Fruit fly (Drosophila melanogaster) whole organism, embryonic: ENCODE measurements around the gene Cyp1.

Experiments used
- Abd-B ChIP-seq: fragments of 200-800 bp; sonication (Bioruptor generic); optimal IDR thresholded peaks from 2 replicates; lab custom pipeline; 2018; ENCODE audit warnings: missing biosample characterization, mild to moderate bottlenecking, missing genetic modification characterization, moderate library complexity
- Bgb ChIP-seq: fragments of 200-800 bp; sonication (Bioruptor generic); IDR thresholded peaks from 2 replicates; pipeline ENCODE4 v1.3.6; 2022; ENCODE audit warnings: missing biosample characterization, missing genetic modification characterization; ENCODE audit not compliant: partially characterized antibody
- Blimp-1 ChIP-seq: fragments of 200-800 bp; sonication (Bioruptor generic); optimal IDR thresholded peaks from 3 replicates; lab custom pipeline; 2018; ENCODE audit warnings: missing biosample characterization, missing genetic modification characterization, mild to moderate bottlenecking, moderate library complexity, missing genetic modification reagents
- C15 ChIP-seq: fragments of 200-800 bp; sonication (Bioruptor generic); IDR thresholded peaks from 3 replicates; pipeline ENCODE4 v1.3.6; 2022; ENCODE audit warnings: missing biosample characterization, missing genetic modification characterization
- CG11695 ChIP-seq: fragments of 200-800 bp; sonication (Bioruptor generic); IDR thresholded peaks from 3 replicates; pipeline ENCODE4 v1.3.6; 2022; ENCODE audit warnings: missing biosample characterization, missing genetic modification characterization
- CG12744 ChIP-seq: fragments of 200-800 bp; sonication (Bioruptor generic); optimal IDR thresholded peaks from 2 replicates; lab custom pipeline; 2016; ENCODE audit warnings: missing biosample characterization, missing genetic modification characterization
- CG13123 ChIP-seq: fragments of 200-800 bp; sonication (Bioruptor generic); optimal IDR thresholded peaks from 2 replicates; lab custom pipeline; 2016; ENCODE audit warnings: missing biosample characterization, missing genetic modification characterization
- CG14014 ChIP-seq: fragments of 200-800 bp; sonication (Bioruptor generic); IDR thresholded peaks from 2 replicates; pipeline ENCODE4 v1.3.6; 2022; ENCODE audit warnings: missing biosample characterization, missing genetic modification characterization
- CG14050 ChIP-seq: fragments of 200-800 bp; sonication (Bioruptor generic); IDR thresholded peaks from 3 replicates; pipeline ENCODE4 v1.3.6; 2022; ENCODE audit warnings: missing biosample characterization, missing genetic modification characterization
- CG16863 ChIP-seq: fragments of 200-800 bp; sonication (Bioruptor generic); optimal IDR thresholded peaks from 3 replicates; lab custom pipeline; 2016; ENCODE audit warnings: missing biosample characterization, missing genetic modification characterization
- CG18476 ChIP-seq: fragments of 200-800 bp; sonication (Bioruptor generic); optimal IDR thresholded peaks from 2 replicates; lab custom pipeline; 2016; ENCODE audit warnings: missing biosample characterization, mild to moderate bottlenecking, missing genetic modification characterization
- CG2712 ChIP-seq: fragments of 200-800 bp; optimal IDR thresholded peaks from 3 replicates; lab custom pipeline; 2019; ENCODE audit warnings: missing biosample characterization, mild to moderate bottlenecking, missing genetic modification characterization, moderate library complexity
- CG3407 ChIP-seq: fragments of 200-800 bp; sonication (Bioruptor generic); optimal IDR thresholded peaks from 2 replicates; lab custom pipeline; 2018; ENCODE audit warnings: missing biosample characterization, mild to moderate bottlenecking, missing genetic modification characterization
- CG34376 ChIP-seq: fragments of 200-800 bp; sonication (Bioruptor generic); optimal IDR thresholded peaks from 2 replicates; lab custom pipeline; 2018; ENCODE audit warnings: missing biosample characterization, mild to moderate bottlenecking, missing genetic modification characterization
- CG5180 ChIP-seq: fragments of 200-800 bp; sonication (Bioruptor generic); optimal IDR thresholded peaks from 3 replicates; lab custom pipeline; 2017; ENCODE audit warnings: missing biosample characterization, missing genetic modification characterization, mild to moderate bottlenecking, moderate library complexity, missing genetic modification reagents
- CG5245 ChIP-seq: fragments of 200-800 bp; sonication (Bioruptor generic); optimal IDR thresholded peaks from 3 replicates; lab custom pipeline; 2016; ENCODE audit warnings: missing biosample characterization, missing genetic modification characterization
- CG6689 ChIP-seq: fragments of 200-800 bp; sonication (Bioruptor generic); IDR thresholded peaks from 2 replicates; pipeline ENCODE4 v1.3.6; 2022; ENCODE audit warnings: missing biosample characterization, missing genetic modification characterization
- CG6765 ChIP-seq: fragments of 200-800 bp; sonication (Bioruptor generic); optimal IDR thresholded peaks from 3 replicates; lab custom pipeline; 2017; ENCODE audit warnings: missing biosample characterization, mild to moderate bottlenecking, missing genetic modification characterization
- CG6854 ChIP-seq: fragments of 200-800 bp; sonication (Bioruptor generic); optimal IDR thresholded peaks from 3 replicates; lab custom pipeline; 2017; ENCODE audit warnings: missing biosample characterization, mild to moderate bottlenecking, missing genetic modification characterization
- CG7556 ChIP-seq: fragments of 200-800 bp; sonication (Bioruptor generic); optimal IDR thresholded peaks from 2 replicates; lab custom pipeline; 2017; ENCODE audit warnings: missing biosample characterization, mild to moderate bottlenecking, missing genetic modification characterization
- CG7786 ChIP-seq: fragments of 200-800 bp; sonication (Bioruptor generic); optimal IDR thresholded peaks from 2 replicates; lab custom pipeline; 2016; ENCODE audit warnings: missing biosample characterization, missing genetic modification characterization
- CG8281 ChIP-seq: fragments of 200-800 bp; sonication (Bioruptor generic); optimal IDR thresholded peaks from 2 replicates; lab custom pipeline; 2018; ENCODE audit warnings: missing biosample characterization, mild to moderate bottlenecking, missing genetic modification characterization, moderate library complexity
- CG9797 ChIP-seq: fragments of 200-800 bp; sonication (Bioruptor generic); optimal IDR thresholded peaks from 3 replicates; lab custom pipeline; 2018; ENCODE audit warnings: missing biosample characterization, mild to moderate bottlenecking, missing genetic modification characterization
- D ChIP-seq, 2 experiments: fragments of 200-800 bp in 1 of 2; fragments of >200 bp in 1 of 2; sonication (Bioruptor generic) in 1 of 2; optimal IDR thresholded peaks; 2 replicates in 1 of 2; 3 replicates in 1 of 2; lab custom pipeline; 2017; ENCODE audit warnings: mild to moderate bottlenecking in 1 of 2, missing biosample characterization in 1 of 2, missing genetic modification characterization in 1 of 2, missing genetic modification reagents in 1 of 2
- Dref ChIP-seq: fragments of 200-800 bp; sonication (Bioruptor generic); IDR thresholded peaks from 2 replicates; pipeline ENCODE4 v1.3.6; 2022; ENCODE audit warnings: missing biosample characterization, missing genetic modification characterization
- HLHmδ ChIP-seq: fragments of 200-800 bp; sonication (Bioruptor generic); optimal IDR thresholded peaks from 2 replicates; lab custom pipeline; 2018; ENCODE audit warnings: missing biosample characterization, mild to moderate bottlenecking, missing genetic modification characterization, moderate library complexity
- HmgD ChIP-seq: fragments of 200-800 bp; sonication (Bioruptor generic); optimal IDR thresholded peaks from 3 replicates; lab custom pipeline; 2016; ENCODE audit warnings: missing biosample characterization, missing genetic modification characterization
- Hmr ChIP-seq: fragments of 200-800 bp; sonication (Bioruptor generic); optimal IDR thresholded peaks from 3 replicates; lab custom pipeline; 2017; ENCODE audit warnings: mild to moderate bottlenecking, missing biosample characterization, missing genetic modification reagents, missing genetic modification characterization
- Kr ChIP-seq: fragments of 200-800 bp; sonication (Bioruptor generic); optimal IDR thresholded peaks from 2 replicates; lab custom pipeline; 2017; ENCODE audit warnings: missing biosample characterization, mild to moderate bottlenecking, missing genetic modification characterization
- Mad ChIP-seq: fragments of 200-800 bp; sonication (Bioruptor generic); optimal IDR thresholded peaks from 2 replicates; lab custom pipeline; 2016; ENCODE audit warnings: missing biosample characterization, missing genetic modification characterization
- Mrtf ChIP-seq: fragments of 200-800 bp; sonication (Bioruptor generic); IDR thresholded peaks from 3 replicates; pipeline ENCODE4 v1.3.6; 2022; ENCODE audit warnings: missing biosample characterization, missing genetic modification characterization
- Poxn ChIP-seq: fragments of 200-800 bp; sonication (Bioruptor generic); IDR thresholded peaks from 2 replicates; pipeline ENCODE4 v1.3.6; 2022; ENCODE audit warnings: missing biosample characterization, missing genetic modification characterization
- Side ChIP-seq: fragments of 200-800 bp; sonication (Bioruptor generic); optimal IDR thresholded peaks from 2 replicates; lab custom pipeline; 2016; ENCODE audit warnings: missing biosample characterization, missing genetic modification characterization
- Sox102F ChIP-seq: fragments of 200-800 bp; sonication (Bioruptor generic); optimal IDR thresholded peaks from 2 replicates; lab custom pipeline; 2018; ENCODE audit warnings: missing biosample characterization, mild to moderate bottlenecking, missing genetic modification characterization, moderate library complexity
- Ssrp ChIP-seq: fragments of 200-800 bp; sonication (Bioruptor generic); optimal IDR thresholded peaks from 2 replicates; lab custom pipeline; 2018; ENCODE audit warnings: missing biosample characterization, mild to moderate bottlenecking, missing genetic modification characterization, moderate library complexity
- ase ChIP-seq: fragments of 200-800 bp; sonication (Bioruptor generic); IDR thresholded peaks from 3 replicates; pipeline ENCODE4 v1.3.6; 2022; ENCODE audit warnings: missing biosample characterization, missing genetic modification characterization
- bcd ChIP-seq: fragments of 200-800 bp; sonication (Bioruptor generic); optimal IDR thresholded peaks from 2 replicates; lab custom pipeline; 2017; ENCODE audit warnings: missing biosample characterization, mild to moderate bottlenecking, missing genetic modification characterization
- caup ChIP-seq: fragments of 200-800 bp; sonication (Bioruptor generic); optimal IDR thresholded peaks from 3 replicates; lab custom pipeline; 2017; ENCODE audit warnings: missing biosample characterization, mild to moderate bottlenecking, missing genetic modification characterization, moderate library complexity; ENCODE audit not compliant: severe bottlenecking
- croc ChIP-seq: fragments of 200-800 bp; sonication (Bioruptor generic); conservative IDR thresholded peaks from 3 replicates; pipeline ENCODE4 v1.3.6; 2022; ENCODE audit warnings: missing biosample characterization, missing genetic modification characterization
- da ChIP-seq: fragments of 200-800 bp; sonication (Bioruptor generic); optimal IDR thresholded peaks from 2 replicates; lab custom pipeline; 2016; ENCODE audit warnings: missing biosample characterization, missing genetic modification characterization
- disco-r ChIP-seq: fragments of 200-800 bp; sonication (Bioruptor generic); optimal IDR thresholded peaks from 2 replicates; lab custom pipeline; 2016; ENCODE audit warnings: missing biosample characterization, missing genetic modification characterization
- dmrt99B ChIP-seq: fragments of 200-800 bp; sonication (Bioruptor generic); optimal IDR thresholded peaks from 2 replicates; lab custom pipeline; 2018; ENCODE audit warnings: missing biosample characterization, mild to moderate bottlenecking, missing genetic modification characterization, moderate library complexity
- gt ChIP-seq: fragments of 200-800 bp; sonication (Bioruptor generic); IDR thresholded peaks from 2 replicates; pipeline ENCODE4 v1.3.6; 2022; ENCODE audit warnings: missing biosample characterization, missing genetic modification characterization
- insv ChIP-seq, 2 experiments: fragments of 200-800 bp; sonication (Bioruptor generic); optimal IDR thresholded peaks; 3 replicates each; lab custom pipeline; 2016 to 2018; ENCODE audit warnings: missing biosample characterization in 2 of 2, missing genetic modification characterization in 2 of 2
- maf-S ChIP-seq: fragments of 200-800 bp; sonication (Bioruptor generic); optimal IDR thresholded peaks from 2 replicates; lab custom pipeline; 2016; ENCODE audit warnings: missing biosample characterization, missing genetic modification characterization
- nerfin-1 ChIP-seq: fragments of 200-800 bp; sonication (Bioruptor generic); optimal IDR thresholded peaks from 3 replicates; lab custom pipeline; 2019; ENCODE audit warnings: missing biosample characterization, mild to moderate bottlenecking, missing genetic modification characterization, moderate library complexity
- sd ChIP-seq: fragments of 200-800 bp; sonication (Bioruptor generic); optimal IDR thresholded peaks from 3 replicates; lab custom pipeline; 2018; ENCODE audit warnings: missing biosample characterization, mild to moderate bottlenecking, missing genetic modification characterization, moderate library complexity
- slp2 ChIP-seq: fragments of 200-800 bp; sonication (Bioruptor generic); optimal IDR thresholded peaks from 2 replicates; lab custom pipeline; 2016; ENCODE audit warnings: missing biosample characterization, missing genetic modification characterization
- sob ChIP-seq: fragments of 200-800 bp; sonication (Bioruptor generic); IDR thresholded peaks from 2 replicates; pipeline ENCODE4 v1.3.6; 2022; ENCODE audit warnings: missing biosample characterization, missing genetic modification characterization
- tap ChIP-seq: fragments of 200-800 bp; optimal IDR thresholded peaks from 3 replicates; lab custom pipeline; 2019; ENCODE audit warnings: missing biosample characterization, mild to moderate bottlenecking, missing genetic modification characterization, moderate library complexity

Gene Cyp1

DNA sequence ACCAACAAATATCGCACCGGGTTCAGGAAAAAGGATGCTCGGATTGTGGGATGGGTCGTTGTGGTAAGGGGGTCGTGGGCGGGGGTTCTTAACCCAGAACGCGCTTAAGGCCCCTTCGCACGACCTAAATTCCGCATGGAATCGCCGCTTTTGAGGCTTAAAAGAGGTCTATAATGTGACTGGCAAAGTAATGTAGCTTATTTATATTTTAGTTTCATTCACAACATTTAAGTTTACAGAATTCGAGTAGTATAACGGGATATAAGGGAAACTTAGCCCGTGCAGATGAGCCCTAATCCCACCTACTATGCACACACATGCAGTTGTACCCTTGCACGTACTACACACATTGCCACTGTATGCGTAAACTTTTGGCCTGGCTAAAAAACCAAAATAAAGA is 41.4 kb downstream of the Cyp1 start (continued):
- TF ChIP-seq caup, result peak; percentile 87
- TF ChIP-seq tap (tag; lab: Kevin White, UChicago), result peak; percentile 83
- TF ChIP-seq Blimp-1 (GFP tag; lab: Kevin White, UChicago), result peak; percentile 87
- peak; percentile 59 for TF ChIP-seq Abd-B
- no peak for TF ChIP-seq disco-r
- peak; percentile 56; the same call in 1 of the 3 replicates for TF ChIP-seq C15 (GFP tag; lab: Robert Waterston, UW)
- TF ChIP-seq HLHmδ, result no peak
- peak; percentile 68; the same call in 2 of the 3 replicates for TF ChIP-seq CG14050 (GFP tag; lab: Robert Waterston, UW)
- peak; percentile 34; the same call in 1 of the 2 replicates for TF ChIP-seq gt (GFP tag; lab: Robert Waterston, UW)
- TF ChIP-seq CG6765 (GFP tag; lab: Kevin White, UChicago), result peak; percentile 71
- peak; percentile 66 for TF ChIP-seq Mrtf
- peak; percentile 83 for TF ChIP-seq Sox102F (GFP tag; lab: Kevin White, UChicago)
- TF ChIP-seq Hmr, result peak; percentile 83
- TF ChIP-seq slp2 (GFP tag; lab: Kevin White, UChicago), result peak; percentile 34
- peak; percentile 80 for TF ChIP-seq bcd
- TF ChIP-seq CG14014 (GFP tag; lab: Robert Waterston, UW), result peak; percentile 70
- no peak for TF ChIP-seq CG9797 (GFP tag; lab: Kevin White, UChicago)
- peak; percentile 67 for TF ChIP-seq croc (GFP tag; lab: Robert Waterston, UW)
- TF ChIP-seq Kr (GFP tag; lab: Kevin White, UChicago), result peak; percentile 38
- no peak for TF ChIP-seq HmgD (GFP tag; lab: Kevin White, UChicago)
- no peak for TF ChIP-seq da (GFP tag; lab: Kevin White, UChicago)
- TF ChIP-seq Side, result peak; percentile 31
- TF ChIP-seq Mad (GFP tag; lab: Kevin White, UChicago), result peak; percentile 73
- no peak for TF ChIP-seq D (optimal IDR thresholded peaks at IDR 0.05; lab: Kevin White, UChicago)
- peak; percentile 87 for TF ChIP-seq D (GFP tag; optimal IDR thresholded peaks at IDR 0.05; lab: Kevin White, UChicago)
- TF ChIP-seq ase, result peak; percentile 80
- TF ChIP-seq Ssrp, result peak; percentile 78
- TF ChIP-seq CG6854 (GFP tag; lab: Kevin White, UChicago), result peak; percentile 79
- peak; percentile 69 for TF ChIP-seq CG34376
- TF ChIP-seq maf-S, result no peak
- TF ChIP-seq CG13123 (GFP tag; lab: Kevin White, UChicago), result no peak
- TF ChIP-seq dmrt99B (tag; lab: Kevin White, UChicago), result peak; percentile 87
- no peak for TF ChIP-seq Poxn (GFP tag; lab: Robert Waterston, UW)
- TF ChIP-seq Bgb (GFP tag; lab: Robert Waterston, UW), result no peak
- no peak for TF ChIP-seq sd (tag; lab: Kevin White, UChicago)
- no peak for TF ChIP-seq insv (GFP tag; optimal IDR thresholded peaks at IDR 0.05; lab: Kevin White, UChicago)
- TF ChIP-seq sob, result peak; percentile 59; the same call in 1 of the 2 replicates
- TF ChIP-seq CG3407 (GFP tag; lab: Kevin White, UChicago), result peak; percentile 75
- TF ChIP-seq CG6689 (GFP tag; lab: Robert Waterston, UW), result peak; percentile 81
- TF ChIP-seq nerfin-1 (tag; lab: Kevin White, UChicago), result peak; percentile 82
- peak; percentile 71 for TF ChIP-seq CG8281
- peak; percentile 86 for TF ChIP-seq CG7556 (GFP tag; lab: Kevin White, UChicago)
- no peak for TF ChIP-seq Dref (GFP tag; lab: Robert Waterston, UW)
- peak; percentile 75 for TF ChIP-seq CG16863
- peak; percentile 85 for TF ChIP-seq CG5180
- TF ChIP-seq CG2712, result peak; percentile 93
- TF ChIP-seq CG11695 (GFP tag; lab: Robert Waterston, UW), result peak; percentile 85
- peak; percentile 34 for TF ChIP-seq CG18476
- peak; percentile 15 for TF ChIP-seq CG12744 (GFP tag; lab: Kevin White, UChicago)
- peak; percentile 61 for TF ChIP-seq CG7786
- TF ChIP-seq CG5245 (GFP tag; lab: Kevin White, UChicago), result peak; percentile 70
